Fruit fly (Drosophila melanogaster): ENCODE results near the gene CG3285.

dm6 chr2L:3348146-3348747 lies 17.5 kb downstream of the CG3285 start:
- no peak for TF ChIP-seq psq (optimal IDR thresholded peaks at IDR 0.05)
- TF ChIP-seq Myc (optimal IDR thresholded peaks at IDR 0.05): no peak
- no peak for TF ChIP-seq h (optimal IDR thresholded peaks at IDR 0.05)

All from Kc167 (cell line).